Fruit fly (Drosophila melanogaster): Measurements from ENCODE around the gene PMCA.

DNA sequence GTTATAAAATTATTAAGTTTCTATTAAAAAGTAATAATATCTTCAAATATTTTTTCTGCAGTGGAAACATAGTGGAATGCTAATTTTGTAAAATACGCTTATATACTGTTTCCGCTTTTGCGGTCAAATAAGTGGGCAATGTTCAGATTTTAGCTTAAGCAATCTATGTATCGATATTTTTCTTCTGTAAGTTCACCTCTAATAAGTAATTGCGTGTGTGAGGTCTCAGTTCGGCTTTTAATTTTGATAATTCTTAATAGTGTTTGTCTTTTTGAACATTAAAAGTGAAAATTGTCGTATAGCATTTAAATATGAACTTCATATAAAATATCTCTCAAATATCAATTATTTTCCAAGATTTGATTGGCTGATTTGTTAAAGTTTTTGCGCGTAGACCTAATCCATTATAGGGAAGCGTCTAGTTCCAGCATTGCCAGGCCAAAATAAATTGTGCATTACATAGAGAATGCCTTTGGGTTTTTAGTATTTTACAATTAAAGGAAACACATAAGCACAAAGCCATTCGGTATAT is 1.1 kb upstream of the PMCA start, which contains the start of gene Hcf:
- TF ChIP-seq CG14711 (tag; optimal IDR thresholded peaks at IDR 0.05) (no peak), ovo (GFP tag; optimal IDR thresholded peaks at IDR 0.05) (no peak), pad (GFP tag; optimal IDR thresholded peaks at IDR 0.05) (peak; percentile 1), Crg-1 (GFP tag; optimal IDR thresholded peaks at IDR 0.05) (no peak), CG33017 (tag; optimal IDR thresholded peaks at IDR 0.05) (no peak), cic (GFP tag; optimal IDR thresholded peaks at IDR 0.05) (no peak), CG11617 (GFP tag; optimal IDR thresholded peaks at IDR 0.05) (no peak), cnc (optimal IDR thresholded peaks at IDR 0.05) (no peak), Mnt (GFP tag; optimal IDR thresholded peaks at IDR 0.05) (no peak), kay (GFP tag; ENCODE audit: borderline replicate concordance) (no peak)

All from whole organism, adult.